Worm (Caenorhabditis elegans) whole organism, L1 larva: ENCODE measurements around the gene efk-1.

Experiments
- C16A3.4 ChIP-seq: fragments of 150-350 bp; optimal IDR thresholded peaks from 2 replicates; lab custom pipeline; 2014; ENCODE audit warnings: missing biosample characterization, missing genetic modification characterization
- C34B4.2 ChIP-seq: sonication (generic microtip); optimal IDR thresholded peaks from 2 replicates; lab custom pipeline; 2017; ENCODE audit warnings: mild to moderate bottlenecking, missing genetic modification characterization, missing compliant biosample characterization
- F16B12.6 ChIP-seq: fragments of 150-350 bp; optimal IDR thresholded peaks from 2 replicates; lab custom pipeline; 2014; ENCODE audit warnings: missing biosample characterization, missing genetic modification characterization
- aha-1 ChIP-seq: fragments of 150-350 bp; optimal IDR thresholded peaks from 2 replicates; lab custom pipeline; 2014; ENCODE audit warnings: missing biosample characterization, missing genetic modification characterization
- alr-1 ChIP-seq: fragments of 200-800 bp; sonication (Bioruptor generic); optimal IDR thresholded peaks from 2 replicates; lab custom pipeline; 2018; ENCODE audit warnings: borderline replicate concordance, mild to moderate bottlenecking, missing genetic modification characterization, missing compliant biosample characterization
- ama-1 ChIP-seq: fragments of 150-350 bp; optimal IDR thresholded peaks from 2 replicates; lab custom pipeline; 2014
- blmp-1 ChIP-seq: fragments of 150-350 bp; optimal IDR thresholded peaks from 2 replicates; lab custom pipeline; 2014; ENCODE audit warnings: missing biosample characterization, missing genetic modification characterization
- ceh-8 ChIP-seq: fragments of 200-800 bp; sonication (Bioruptor generic); optimal IDR thresholded peaks from 2 replicates; lab custom pipeline; 2018; ENCODE audit warnings: mild to moderate bottlenecking, missing genetic modification characterization, moderate library complexity, missing compliant biosample characterization
- ceh-90 ChIP-seq: sonication (generic microtip); optimal IDR thresholded peaks from 2 replicates; lab custom pipeline; 2016; ENCODE audit warnings: missing genetic modification characterization, missing compliant biosample characterization
- ces-1 ChIP-seq: fragments of 150-350 bp; optimal IDR thresholded peaks from 2 replicates; lab custom pipeline; 2014; ENCODE audit warnings: missing biosample characterization, missing genetic modification reagents, missing genetic modification characterization
- dsc-1 ChIP-seq: sonication (generic microtip); optimal IDR thresholded peaks from 2 replicates; lab custom pipeline; 2016; ENCODE audit warnings: mild to moderate bottlenecking, missing genetic modification characterization, missing compliant biosample characterization
- efl-1 ChIP-seq, 4 experiments: fragments of 150-350 bp; optimal IDR thresholded peaks in 3 of 4; peaks in 1 of 4; 1 replicate in 1 of 4; 2 replicates in 3 of 4; lab custom pipeline; 2014; ENCODE audit warnings: missing biosample characterization in 2 of 4, missing genetic modification characterization in 2 of 4, missing genetic modification reagents in 2 of 4
- egl-13 ChIP-seq: sonication (generic microtip); optimal IDR thresholded peaks from 2 replicates; lab custom pipeline; 2016; ENCODE audit warnings: missing genotype, missing genetic modification reagents, missing genetic modification characterization, missing compliant biosample characterization
- egl-27 ChIP-seq, 2 experiments: fragments of 150-350 bp in 1 of 2; sonication (generic microtip); optimal IDR thresholded peaks; 3 replicates each; lab custom pipeline; 2017 to 2018; ENCODE audit warnings: missing biosample characterization in 2 of 2, missing genetic modification characterization in 2 of 2, missing genetic modification reagents in 2 of 2
- elt-2 ChIP-seq: sonication (generic microtip); optimal IDR thresholded peaks from 2 replicates; lab custom pipeline; 2016; ENCODE audit warnings: missing genetic modification characterization, mild to moderate bottlenecking, inconsistent platforms, missing compliant biosample characterization, missing genetic modification reagents
- elt-3 ChIP-seq, 6 experiments: fragments of 150-350 bp in 1 of 6; sonication (generic microtip); optimal IDR thresholded peaks; 2 replicates each; lab custom pipeline; 2017 to 2018; ENCODE audit warnings: missing biosample characterization in 6 of 6, missing genetic modification characterization in 6 of 6, inconsistent platforms in 1 of 6
- hlh-17 ChIP-seq: fragments of 200-800 bp; sonication (Bioruptor generic); optimal IDR thresholded peaks from 2 replicates; lab custom pipeline; 2018; ENCODE audit warnings: missing genetic modification characterization, mild to moderate bottlenecking, missing compliant biosample characterization, moderate library complexity, borderline replicate concordance
- hlh-4 ChIP-seq: sonication (generic microtip); optimal IDR thresholded peaks from 2 replicates; lab custom pipeline; 2016; ENCODE audit warnings: mild to moderate bottlenecking, missing genetic modification characterization, missing compliant biosample characterization
- isw-1 ChIP-seq: fragments of 200-800 bp; sonication (Bioruptor generic); IDR thresholded peaks from 2 replicates; pipeline ENCODE4 v1.3.6; 2022; ENCODE audit warnings: missing genetic modification characterization, missing compliant biosample characterization
- jun-1 ChIP-seq: fragments of 150-350 bp; optimal IDR thresholded peaks from 2 replicates; lab custom pipeline; 2014; ENCODE audit warnings: missing biosample characterization, missing genetic modification reagents, missing genetic modification characterization
- lin-14 ChIP-seq: fragments of 200-800 bp; sonication (Bioruptor generic); optimal IDR thresholded peaks from 2 replicates; lab custom pipeline; 2018; ENCODE audit warnings: mild to moderate bottlenecking, missing genetic modification characterization, moderate library complexity, missing compliant biosample characterization
- lin-35 ChIP-seq, 2 experiments: fragments of 150-350 bp; optimal IDR thresholded peaks; 2 replicates each; lab custom pipeline; 2014; ENCODE audit warnings: missing biosample characterization in 2 of 2, missing genetic modification characterization in 2 of 2, missing genetic modification reagents in 2 of 2
- mab-9 ChIP-seq: fragments of 200-800 bp; sonication (Bioruptor generic); IDR thresholded peaks from 2 replicates; pipeline ENCODE4 v1.3.6; 2022; ENCODE audit warnings: missing genetic modification reagents, missing genetic modification characterization, missing compliant biosample characterization
- mef-2 ChIP-seq: fragments of 150-350 bp; optimal IDR thresholded peaks from 2 replicates; lab custom pipeline; 2014; ENCODE audit warnings: missing biosample characterization, missing genetic modification characterization
- nhr-12 ChIP-seq: sonication (generic microtip); optimal IDR thresholded peaks from 2 replicates; lab custom pipeline; 2017; ENCODE audit warnings: missing biosample characterization, missing genetic modification characterization
- nhr-20 ChIP-seq: sonication (generic microtip); optimal IDR thresholded peaks from 2 replicates; lab custom pipeline; 2016; ENCODE audit warnings: mild to moderate bottlenecking, missing genetic modification characterization, missing compliant biosample characterization
- nhr-28 ChIP-seq: fragments of 150-350 bp; optimal IDR thresholded peaks from 2 replicates; lab custom pipeline; 2014; ENCODE audit warnings: missing biosample characterization, missing genetic modification characterization
- nhr-71 ChIP-seq: sonication (generic microtip); optimal IDR thresholded peaks from 2 replicates; lab custom pipeline; 2016; ENCODE audit warnings: mild to moderate bottlenecking, missing genetic modification characterization, moderate library complexity, missing compliant biosample characterization
- nhr-77 ChIP-seq: fragments of 150-350 bp; optimal IDR thresholded peaks from 2 replicates; lab custom pipeline; 2014; ENCODE audit warnings: missing biosample characterization, missing genetic modification characterization
- nhr-85 ChIP-seq: sonication (generic microtip); peaks from one replicate; lab custom pipeline; 2016; ENCODE audit warnings: missing genetic modification characterization, inconsistent platforms, missing compliant biosample characterization
- nhr-90 ChIP-seq: sonication (generic microtip); optimal IDR thresholded peaks from 2 replicates; lab custom pipeline; 2016; ENCODE audit warnings: mild to moderate bottlenecking, missing genetic modification characterization, missing compliant biosample characterization; ENCODE audit not compliant: poor library complexity
- pax-3 ChIP-seq: fragments of 200-800 bp; sonication (Bioruptor generic); optimal IDR thresholded peaks from 2 replicates; lab custom pipeline; 2018; ENCODE audit warnings: mild to moderate bottlenecking, missing genetic modification characterization, moderate library complexity, missing compliant biosample characterization
- rnt-1 ChIP-seq: sonication (generic microtip); optimal IDR thresholded peaks from 2 replicates; lab custom pipeline; 2016; ENCODE audit warnings: mild to moderate bottlenecking, missing genetic modification characterization, moderate library complexity, missing compliant biosample characterization
- skn-1 ChIP-seq: fragments of 150-350 bp; optimal IDR thresholded peaks from 2 replicates; lab custom pipeline; 2014; ENCODE audit warnings: missing biosample characterization, missing genetic modification characterization
- snu-23 ChIP-seq: sonication (generic microtip); optimal IDR thresholded peaks from 2 replicates; lab custom pipeline; 2016; ENCODE audit warnings: missing genetic modification characterization, missing compliant biosample characterization
- unc-62 ChIP-seq: fragments of 150-350 bp; optimal IDR thresholded peaks from 2 replicates; lab custom pipeline; 2014; ENCODE audit warnings: missing biosample characterization, missing genetic modification reagents, missing genetic modification characterization
- zip-4 ChIP-seq: fragments of 200-800 bp; sonication (Bioruptor generic); optimal IDR thresholded peaks from 2 replicates; lab custom pipeline; 2018; ENCODE audit warnings: mild to moderate bottlenecking, missing genetic modification characterization, moderate library complexity, missing compliant biosample characterization
- ztf-11 ChIP-seq, 2 experiments: sonication (generic microtip); optimal IDR thresholded peaks; 2 replicates each; lab custom pipeline; 2016 to 2017; ENCODE audit warnings: missing genetic modification characterization in 2 of 2, missing biosample characterization in 1 of 2, missing compliant biosample characterization in 1 of 2

The efk-1 gene

DNA sequence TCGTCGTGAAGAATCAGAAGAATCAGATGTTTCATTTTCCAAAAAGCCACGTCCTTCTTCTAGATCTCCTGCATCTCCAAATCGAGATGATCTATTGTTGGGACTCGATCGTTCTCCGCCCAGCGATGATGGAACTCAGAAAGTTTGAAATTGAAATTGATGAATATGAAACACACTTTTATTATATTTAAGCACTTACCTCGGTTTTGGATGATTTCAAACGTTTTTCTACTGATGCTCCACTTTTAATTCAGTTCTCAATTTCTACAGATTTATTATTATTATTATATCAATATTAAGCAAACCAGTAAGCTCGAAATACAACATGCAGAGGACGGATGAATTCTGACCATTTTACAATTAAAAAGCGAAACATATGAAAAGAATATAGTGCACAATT, 13.8 kb downstream of the efk-1 start:
- TF ChIP-seq efl-1 (optimal IDR thresholded peaks at IDR 0.05; lab: Kevin White, UChicago) (no peak), efl-1 (GFP tag; optimal IDR thresholded peaks at IDR 0.05 in 1 of 2; lab: Kevin White, UChicago) (peak in 1 of 2 experiments; percentile 4), rnt-1 (no peak)

- peak in 1 of 2 experiments; percentile 26 for TF ChIP-seq lin-35 (GFP tag; optimal IDR thresholded peaks at IDR 0.05; lab: Kevin White, UChicago)
- no peak for TF ChIP-seq ces-1
- TF ChIP-seq jun-1 (tag; lab: Kevin White, UChicago) = peak; percentile 19
- TF ChIP-seq efl-1 (optimal IDR thresholded peaks at IDR 0.05; lab: Kevin White, UChicago) = peak in 1 of 2 experiments; percentile 18
- peak in 1 of 2 experiments; percentile 45 for TF ChIP-seq efl-1 (GFP tag; optimal IDR thresholded peaks at IDR 0.05 in 1 of 2; lab: Kevin White, UChicago)
- TF ChIP-seq elt-2 (tag; lab: Kevin White, UChicago) = peak; percentile 49
- no peak for TF ChIP-seq ceh-90 (tag; lab: Kevin White, UChicago)
Measured at ce11 chrIII:6149467-6150072, 18.8 kb downstream of the efk-1 start, which contains the start of the genes wht-7 and Y42G9A.1. wht-7 (minus strand) TSS chrIII:6149597. Y42G9A.1 (plus strand) TSS chrIII:6149961.

DNA sequence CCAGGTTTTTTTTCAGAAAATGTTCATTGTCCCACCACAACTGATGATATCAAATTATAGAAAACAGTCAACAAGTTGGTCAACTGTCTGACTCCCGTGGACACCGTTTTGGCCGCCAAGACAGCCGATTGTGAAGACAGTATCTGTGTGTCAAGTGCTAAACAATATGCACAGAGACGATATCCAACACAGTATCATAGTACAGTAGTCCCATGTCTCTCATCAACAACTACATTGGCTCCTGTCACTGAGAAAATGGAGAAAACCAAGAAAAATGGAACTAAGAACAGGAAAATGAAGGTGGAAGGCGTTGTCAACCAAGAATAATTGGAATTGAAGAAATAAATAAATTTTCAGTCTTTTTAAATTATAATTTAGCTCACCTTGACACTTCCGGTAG, 19.7 kb downstream of the efk-1 start:
- no peak for TF ChIP-seq F16B12.6 (tag; lab: Kevin White, UChicago)
- TF ChIP-seq nhr-85 (tag; lab: Kevin White, UChicago) = no peak
- peak; percentile 6 for TF ChIP-seq lin-14 (GFP tag; lab: Kevin White, UChicago)
- TF ChIP-seq hlh-17 (GFP tag; lab: Kevin White, UChicago) = no peak
- no peak for TF ChIP-seq nhr-12 (tag; lab: Kevin White, UChicago)
- TF ChIP-seq, all 84 proteins: peak for 1

DNA sequence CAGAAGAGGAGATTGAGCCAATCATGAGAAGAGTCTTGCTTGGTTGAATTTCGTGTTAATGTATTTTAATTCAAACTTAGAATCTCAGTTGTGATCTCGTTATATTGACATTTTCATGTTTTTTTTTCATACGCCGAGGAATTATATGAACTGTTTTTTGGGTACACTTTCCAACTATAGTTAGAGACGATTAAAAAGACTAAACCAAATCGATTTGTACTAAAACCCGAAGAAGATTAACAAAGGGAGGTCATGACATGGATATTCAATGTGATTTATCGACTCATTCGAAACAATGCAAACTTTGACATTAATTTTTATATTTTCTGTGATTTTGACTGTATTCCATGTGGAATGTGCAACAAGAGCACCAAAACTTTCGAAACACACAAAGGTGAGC, 20.4 kb downstream of the efk-1 start, which contains the start of gene Y42G9A.2:
TSS of gene Y42G9A.2 (plus strand) at position 284 of the 400 bp plus-strand sequence.
- TF ChIP-seq nhr-20 (tag; lab: Kevin White, UChicago) (no peak), snu-23 (GFP tag; lab: Kevin White, UChicago) (peak; percentile 14)
- TF ChIP-seq, all 84 proteins: peak for 1

ce11 chrIII:6146797-6147196, 21.6 kb downstream of the efk-1 start:
- TF ChIP-seq efl-1 (optimal IDR thresholded peaks at IDR 0.05; lab: Kevin White, UChicago) = no peak
- peak in 1 of 2 experiments; percentile 67 for TF ChIP-seq efl-1 (GFP tag; optimal IDR thresholded peaks at IDR 0.05 in 1 of 2; lab: Kevin White, UChicago)
- TF ChIP-seq alr-1 = no peak
- TF ChIP-seq nhr-77 (tag; lab: Kevin White, UChicago) = no peak

DNA sequence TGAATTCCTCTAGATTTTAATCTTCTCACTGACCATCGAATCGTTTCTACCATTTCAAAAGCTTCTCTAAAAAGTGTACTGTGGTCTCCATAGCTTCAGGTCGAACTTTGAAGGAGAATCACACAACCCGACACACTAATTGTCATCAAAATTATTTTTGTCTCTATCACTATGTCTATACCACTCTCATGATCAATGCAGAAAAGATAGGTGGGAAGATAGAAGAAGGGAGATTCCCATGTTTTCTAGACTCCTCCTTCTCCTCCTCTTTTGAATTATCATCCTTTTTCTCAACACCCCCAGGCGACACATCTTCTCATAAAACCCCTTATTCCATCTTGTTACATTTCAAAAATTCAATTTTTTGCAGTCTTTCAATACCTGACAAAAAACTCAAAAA, 22.5 kb downstream of the efk-1 start, which contains the start of gene Y42G9A.3:
TSS of gene Y42G9A.3 (plus strand) at position 363 of the 400 bp plus-strand sequence.
- TF ChIP-seq skn-1 = peak; percentile 82
- no peak for TF ChIP-seq unc-62 (GFP tag; lab: Kevin White, UChicago)
- no peak for TF ChIP-seq ceh-8
- no peak for TF ChIP-seq nhr-28 (tag; lab: Kevin White, UChicago)
- TF ChIP-seq F16B12.6 (tag; lab: Kevin White, UChicago) = no peak
- TF ChIP-seq lin-35 (GFP tag; optimal IDR thresholded peaks at IDR 0.05; lab: Kevin White, UChicago) = peak in 1 of 2 experiments; percentile 47
- no peak for TF ChIP-seq zip-4 (GFP tag; lab: Kevin White, UChicago)
- TF ChIP-seq blmp-1 (tag; lab: Kevin White, UChicago) = no peak
- TF ChIP-seq nhr-20 (tag; lab: Kevin White, UChicago) = peak; percentile 7
- TF ChIP-seq lin-14 (GFP tag; lab: Kevin White, UChicago) = peak; percentile 21
- no peak for TF ChIP-seq isw-1 (GFP tag; lab: Robert Waterston, UW)
- TF ChIP-seq ceh-90 (tag; lab: Kevin White, UChicago) = no peak
- TF ChIP-seq nhr-71 (tag; lab: Kevin White, UChicago) = no peak
- no peak for TF ChIP-seq nhr-90 (tag; lab: Kevin White, UChicago)
- no peak for TF ChIP-seq dsc-1 (tag; lab: Kevin White, UChicago)
- TF ChIP-seq egl-27 (tag; optimal IDR thresholded peaks at IDR 0.05; lab: Kevin White, UChicago) = no peak
- no peak for TF ChIP-seq hlh-4 (tag; lab: Kevin White, UChicago)
- TF ChIP-seq egl-13 (tag; lab: Kevin White, UChicago) = no peak
- TF ChIP-seq mef-2 (tag; lab: Kevin White, UChicago) = no peak
- TF ChIP-seq nhr-85 (tag; lab: Kevin White, UChicago) = no peak
- no peak for TF ChIP-seq snu-23 (GFP tag; lab: Kevin White, UChicago)
- no peak for TF ChIP-seq ama-1 (lab: Kevin White, UChicago)
- no peak for TF ChIP-seq C34B4.2 (tag; lab: Kevin White, UChicago)
- no peak for TF ChIP-seq alr-1
- TF ChIP-seq elt-3 (tag; optimal IDR thresholded peaks at IDR 0.05; lab: Kevin White, UChicago) = peak in 1 of 6 experiments; percentile 55
- no peak for TF ChIP-seq ztf-11 (tag; optimal IDR thresholded peaks at IDR 0.05; lab: Kevin White, UChicago)
- TF ChIP-seq mab-9 (GFP tag; lab: Robert Waterston, UW) = no peak
- no peak for TF ChIP-seq C16A3.4 (tag; lab: Kevin White, UChicago)
- TF ChIP-seq aha-1 (tag; lab: Kevin White, UChicago) = no peak
- TF ChIP-seq pax-3 (tag; lab: Kevin White, UChicago) = no peak
